Worm (Caenorhabditis elegans): ENCODE data around the gene F11C1.10.

DNA sequence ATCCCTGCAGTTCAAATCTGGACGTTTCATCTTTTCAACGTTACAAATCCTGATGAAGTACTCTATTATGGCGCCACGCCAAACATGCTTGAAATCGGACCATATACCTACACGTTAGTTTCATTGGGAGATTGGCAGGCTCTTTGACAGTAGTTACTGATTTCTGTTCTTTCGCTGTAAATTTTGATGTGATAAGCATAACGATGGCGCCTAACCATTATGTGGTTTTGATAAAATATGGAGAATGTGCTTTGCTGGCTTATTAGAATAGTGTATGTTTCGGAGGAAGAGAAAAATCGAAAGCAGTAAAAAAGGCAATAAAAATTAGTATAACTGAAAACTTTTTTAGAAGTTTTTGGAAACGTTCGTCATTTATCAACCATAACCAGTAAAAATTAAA, 5.8 kb downstream of the F11C1.10 start:
- TF ChIP-seq ztf-23 (GFP tag; IDR thresholded peaks at IDR 0.05), result no peak
- TF ChIP-seq tab-1 (GFP tag; IDR thresholded peaks at IDR 0.05), result no peak
- TF ChIP-seq cog-1 (tag; optimal IDR thresholded peaks at IDR 0.05), result no peak
- TF ChIP-seq ztf-29 (GFP tag; IDR thresholded peaks at IDR 0.05), result no peak
- TF ChIP-seq flt-1 (GFP tag; IDR thresholded peaks at IDR 0.05), result no peak
- TF ChIP-seq T22C8.4 (GFP tag; IDR thresholded peaks at IDR 0.05), result no peak

Data from whole organism, midembryonic.